Worm (Caenorhabditis elegans) whole organism, L2 larva: Measurements from ENCODE around the gene flp-12.
"Not testable (repeated sequence)": the region's sequence is repeated elsewhere in the genome, so short reads cannot be mapped to it uniquely, and the experiment has no call there.

Experiments
- C34F6.9 ChIP-seq: fragments of 150-350 bp; optimal IDR thresholded peaks from 2 replicates; lab custom pipeline; 2014; ENCODE audit warnings: missing biosample characterization, missing genetic modification characterization
- F13H6.1 ChIP-seq: sonication (generic microtip); optimal IDR thresholded peaks from 2 replicates; lab custom pipeline; 2016; ENCODE audit warnings: missing genetic modification characterization, missing compliant biosample characterization
- R02D3.7 ChIP-seq: fragments of 150-350 bp; optimal IDR thresholded peaks from 2 replicates; lab custom pipeline; 2014; ENCODE audit warnings: missing biosample characterization, missing genetic modification characterization
- Y55F3AM.14 ChIP-seq: fragments of 200-800 bp; sonication (Bioruptor generic); optimal IDR thresholded peaks from 2 replicates; lab custom pipeline; 2018; ENCODE audit warnings: mild to moderate bottlenecking, missing genetic modification characterization, missing compliant biosample characterization
- ZK546.5 ChIP-seq: sonication (generic microtip); optimal IDR thresholded peaks from 2 replicates; lab custom pipeline; 2017; ENCODE audit warnings: missing biosample characterization, missing genetic modification characterization
- alr-1 ChIP-seq: fragments of 150-350 bp; optimal IDR thresholded peaks from 2 replicates; lab custom pipeline; 2014; ENCODE audit warnings: missing biosample characterization, missing genetic modification characterization
- ama-1 ChIP-seq: fragments of 150-350 bp; optimal IDR thresholded peaks from 2 replicates; lab custom pipeline; 2018; ENCODE audit warnings: inconsistent platforms
- blmp-1 ChIP-seq: sonication (generic microtip); optimal IDR thresholded peaks from 2 replicates; lab custom pipeline; 2017; ENCODE audit warnings: missing genetic modification characterization, mild to moderate bottlenecking, missing compliant biosample characterization, antibody characterized with exemption, moderate library complexity; ENCODE audit not compliant: insufficient read depth
- ceh-16 ChIP-seq: fragments of 150-350 bp; optimal IDR thresholded peaks from 2 replicates; lab custom pipeline; 2014; ENCODE audit warnings: missing biosample characterization, missing genetic modification characterization
- crh-2 ChIP-seq: sonication (generic microtip); optimal IDR thresholded peaks from 2 replicates; lab custom pipeline; 2017; ENCODE audit warnings: missing biosample characterization, missing genetic modification characterization
- egl-27 ChIP-seq: sonication (generic microtip); optimal IDR thresholded peaks from 3 replicates; lab custom pipeline; 2017; ENCODE audit warnings: missing biosample characterization, missing genetic modification reagents, missing genetic modification characterization
- elt-3 ChIP-seq: sonication (generic microtip); optimal IDR thresholded peaks from 2 replicates; lab custom pipeline; 2017; ENCODE audit warnings: missing biosample characterization, missing genetic modification characterization
- fos-1 ChIP-seq: fragments of 150-350 bp; optimal IDR thresholded peaks from 2 replicates; lab custom pipeline; 2014; ENCODE audit warnings: missing biosample characterization, missing genetic modification characterization
- gmeb-1 ChIP-seq: fragments of 150-350 bp; optimal IDR thresholded peaks from 2 replicates; lab custom pipeline; 2014; ENCODE audit warnings: missing biosample characterization, missing genetic modification characterization
- lin-11 ChIP-seq: fragments of 150-350 bp; sonication (generic microtip); optimal IDR thresholded peaks from 2 replicates; lab custom pipeline; 2014; ENCODE audit warnings: missing biosample characterization, missing genetic modification characterization, inconsistent platforms, mixed read lengths
- mab-5 ChIP-seq: fragments of 150-350 bp; optimal IDR thresholded peaks from 2 replicates; lab custom pipeline; 2014; ENCODE audit warnings: missing biosample characterization, missing genetic modification characterization
- nhr-10 ChIP-seq: sonication (generic microtip); optimal IDR thresholded peaks from 2 replicates; lab custom pipeline; 2017; ENCODE audit warnings: missing biosample characterization, missing genetic modification characterization
- nhr-129 ChIP-seq: fragments of 150-350 bp; optimal IDR thresholded peaks from 2 replicates; lab custom pipeline; 2014; ENCODE audit warnings: missing biosample characterization, missing genetic modification characterization
- nhr-21 ChIP-seq: fragments of 150-350 bp; optimal IDR thresholded peaks from 2 replicates; lab custom pipeline; 2014; ENCODE audit warnings: missing biosample characterization, missing genetic modification characterization
- nhr-23 ChIP-seq: fragments of 150-350 bp; optimal IDR thresholded peaks from 2 replicates; lab custom pipeline; 2014; ENCODE audit warnings: missing biosample characterization, missing genetic modification reagents, missing genetic modification characterization
- nhr-237 ChIP-seq: fragments of 150-350 bp; optimal IDR thresholded peaks from 2 replicates; lab custom pipeline; 2014; ENCODE audit warnings: missing biosample characterization, missing genetic modification characterization
- nhr-25 ChIP-seq: fragments of 150-350 bp; sonication (generic microtip); optimal IDR thresholded peaks from 3 replicates; lab custom pipeline; 2014; ENCODE audit warnings: missing biosample characterization, missing genetic modification characterization
- nhr-77 ChIP-seq: fragments of 150-350 bp; optimal IDR thresholded peaks from 2 replicates; lab custom pipeline; 2014; ENCODE audit warnings: missing biosample characterization, missing genetic modification characterization
- peb-1 ChIP-seq: fragments of 150-350 bp; optimal IDR thresholded peaks from 2 replicates; lab custom pipeline; 2014; ENCODE audit warnings: missing biosample characterization, missing genetic modification characterization
- sem-4 ChIP-seq: fragments of 150-350 bp; optimal IDR thresholded peaks from 2 replicates; lab custom pipeline; 2014; ENCODE audit warnings: missing biosample characterization, missing genetic modification reagents, missing genetic modification characterization
- skn-1 ChIP-seq: sonication (generic microtip); optimal IDR thresholded peaks from 2 replicates; lab custom pipeline; 2017; ENCODE audit warnings: missing biosample characterization, missing genetic modification characterization
- sma-3 ChIP-seq: sonication (generic microtip); optimal IDR thresholded peaks from 2 replicates; lab custom pipeline; 2016; ENCODE audit warnings: missing genetic modification reagents, missing genetic modification characterization, missing compliant biosample characterization
- sma-9 ChIP-seq, 2 experiments: fragments of 150-350 bp in 1 of 2; sonication (generic microtip) in 1 of 2; optimal IDR thresholded peaks; 2 replicates each; lab custom pipeline; 2014 to 2016; ENCODE audit warnings: missing genetic modification characterization in 2 of 2, mild to moderate bottlenecking in 1 of 2, missing biosample characterization in 1 of 2, missing compliant biosample characterization in 1 of 2, missing genetic modification reagents in 1 of 2, moderate library complexity in 1 of 2
- snpc-4 ChIP-seq: fragments of 150-350 bp; optimal IDR thresholded peaks from 2 replicates; lab custom pipeline; 2014; ENCODE audit warnings: missing biosample characterization, missing genetic modification characterization
- unc-39 ChIP-seq: fragments of 150-350 bp; optimal IDR thresholded peaks from 2 replicates; lab custom pipeline; 2014; ENCODE audit warnings: missing biosample characterization, missing genetic modification characterization
- unc-55 ChIP-seq: fragments of 150-350 bp; sonication (generic microtip); optimal IDR thresholded peaks from 3 replicates; lab custom pipeline; 2014; ENCODE audit warnings: missing biosample characterization, missing genetic modification reagents, missing genetic modification characterization
- zag-1 ChIP-seq: fragments of 150-350 bp; optimal IDR thresholded peaks from 2 replicates; lab custom pipeline; 2014; ENCODE audit warnings: missing biosample characterization, missing genetic modification characterization
- ztf-1 ChIP-seq: fragments of 200-800 bp; sonication (Bioruptor generic); conservative IDR thresholded peaks from 2 replicates; pipeline ENCODE4 v1.3.6; 2022; ENCODE audit warnings: missing genetic modification characterization, missing compliant biosample characterization
- ztf-4 ChIP-seq: fragments of 150-350 bp; optimal IDR thresholded peaks from 2 replicates; lab custom pipeline; 2014; ENCODE audit warnings: missing biosample characterization, missing genetic modification characterization

flp-12 gene

DNA sequence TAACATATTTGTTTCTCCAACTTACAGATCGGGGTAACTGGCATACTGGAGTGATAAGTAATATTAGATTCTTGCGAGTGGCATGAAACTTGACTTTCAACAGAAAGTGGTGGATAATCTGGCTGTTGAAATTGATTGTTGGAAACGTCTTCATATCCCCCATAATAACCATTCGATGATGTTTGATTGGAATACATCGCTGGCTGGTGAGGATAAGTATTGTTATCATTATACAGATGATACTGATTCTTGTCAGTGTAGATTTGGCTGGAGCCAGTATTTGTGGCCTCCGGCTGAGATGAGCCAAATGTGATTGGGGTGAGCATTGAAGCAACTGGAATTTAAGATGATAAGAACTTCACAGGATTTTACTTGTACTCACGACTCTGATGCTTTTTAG is 22.9 kb upstream of the flp-12 start:
- no peak for TF ChIP-seq fos-1 (tag; lab: Kevin White, UChicago)
- no peak for TF ChIP-seq ztf-1 (GFP tag; lab: Robert Waterston, UW)
- no peak for TF ChIP-seq nhr-21 (tag; lab: Kevin White, UChicago)
- no peak for TF ChIP-seq C34F6.9
- TF ChIP-seq snpc-4 (tag; lab: Kevin White, UChicago) = no peak
- TF ChIP-seq crh-2 = no peak
- no peak for TF ChIP-seq F13H6.1
- TF ChIP-seq ceh-16 (tag; lab: Kevin White, UChicago) = no peak
- TF ChIP-seq mab-5 (tag; lab: Kevin White, UChicago) = no peak
- TF ChIP-seq R02D3.7 (tag; lab: Kevin White, UChicago) = no peak
- no peak for TF ChIP-seq nhr-129 (tag; lab: Kevin White, UChicago)
- TF ChIP-seq egl-27 (tag; lab: Kevin White, UChicago) = no peak
- TF ChIP-seq ama-1 (lab: Kevin White, UChicago) = no peak
- TF ChIP-seq unc-39 (tag; lab: Kevin White, UChicago) = no peak
- no peak for TF ChIP-seq nhr-237 (tag; lab: Kevin White, UChicago)
- TF ChIP-seq nhr-77 (tag; lab: Kevin White, UChicago) = no peak
- no peak for TF ChIP-seq lin-11 (tag; lab: Kevin White, UChicago)
- TF ChIP-seq sem-4 (tag; lab: Kevin White, UChicago) = no peak
- no peak for TF ChIP-seq alr-1 (tag; lab: Kevin White, UChicago)
- no peak for TF ChIP-seq elt-3 (tag; lab: Kevin White, UChicago)

DNA sequence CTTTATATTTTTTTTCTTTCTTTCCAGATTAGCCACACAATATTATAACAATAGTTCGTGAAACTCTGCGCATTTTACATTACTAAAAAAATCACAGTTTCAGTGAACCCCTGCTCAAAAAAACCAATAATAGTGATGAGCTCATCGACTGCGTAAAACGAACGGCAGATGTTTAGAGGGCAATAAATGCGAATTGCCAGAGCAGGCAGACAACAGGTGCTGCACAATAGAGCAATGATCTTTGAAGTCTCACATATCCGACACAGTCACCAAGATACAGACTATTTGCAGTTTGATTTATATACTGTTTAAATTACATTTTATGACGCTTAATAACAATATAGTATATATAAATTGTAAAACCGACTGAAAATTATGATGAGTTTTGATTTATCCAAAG is 17.5 kb upstream of the flp-12 start:
- TF ChIP-seq ceh-16 (tag; lab: Kevin White, UChicago) (no peak), peb-1 (tag; lab: Kevin White, UChicago) (no peak), unc-55 (GFP tag; lab: Kevin White, UChicago) (no peak), sma-9 (GFP tag; optimal IDR thresholded peaks at IDR 0.05; lab: Kevin White, UChicago) (no peak), sma-9 (tag; optimal IDR thresholded peaks at IDR 0.05; lab: Kevin White, UChicago) (no peak), mab-5 (tag; lab: Kevin White, UChicago) (no peak), nhr-25 (tag; lab: Kevin White, UChicago) (no peak), ZK546.5 (no peak), nhr-10 (tag; lab: Kevin White, UChicago) (no peak), sma-3 (GFP tag; lab: Kevin White, UChicago) (no peak), elt-3 (tag; lab: Kevin White, UChicago) (no peak), sem-4 (tag; lab: Kevin White, UChicago) (no peak)

DNA sequence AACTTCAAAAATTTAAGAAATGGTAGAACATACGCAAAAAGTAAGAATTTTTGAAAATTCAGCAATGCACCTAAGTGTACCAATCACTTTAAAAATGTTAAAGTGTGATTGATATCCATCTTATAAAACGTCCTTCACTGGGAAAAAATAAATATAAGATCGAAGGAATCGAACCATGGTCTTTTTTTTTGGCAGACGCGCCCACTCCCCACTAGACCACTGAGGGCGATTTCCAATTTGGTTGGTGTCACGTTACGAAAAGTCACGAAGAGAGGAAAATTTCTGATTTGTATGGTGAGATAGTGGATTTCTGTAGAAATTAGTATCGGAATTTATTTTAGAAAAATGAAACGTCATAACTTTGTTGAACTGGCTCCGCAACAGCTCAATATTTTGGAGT is 15.2 kb upstream of the flp-12 start:
- TF ChIP-seq sma-3 (GFP tag; lab: Kevin White, UChicago) (no peak), gmeb-1 (tag; lab: Kevin White, UChicago) (no peak), peb-1 (tag; lab: Kevin White, UChicago) (no peak), mab-5 (tag; lab: Kevin White, UChicago) (no peak), nhr-77 (tag; lab: Kevin White, UChicago) (no peak), snpc-4 (tag; lab: Kevin White, UChicago) (no peak), zag-1 (tag; lab: Kevin White, UChicago) (no peak), skn-1 (no peak), lin-11 (tag; lab: Kevin White, UChicago) (no peak), nhr-25 (tag; lab: Kevin White, UChicago) (no peak)
- TF ChIP-seq, all 48 proteins: peak for 0

DNA sequence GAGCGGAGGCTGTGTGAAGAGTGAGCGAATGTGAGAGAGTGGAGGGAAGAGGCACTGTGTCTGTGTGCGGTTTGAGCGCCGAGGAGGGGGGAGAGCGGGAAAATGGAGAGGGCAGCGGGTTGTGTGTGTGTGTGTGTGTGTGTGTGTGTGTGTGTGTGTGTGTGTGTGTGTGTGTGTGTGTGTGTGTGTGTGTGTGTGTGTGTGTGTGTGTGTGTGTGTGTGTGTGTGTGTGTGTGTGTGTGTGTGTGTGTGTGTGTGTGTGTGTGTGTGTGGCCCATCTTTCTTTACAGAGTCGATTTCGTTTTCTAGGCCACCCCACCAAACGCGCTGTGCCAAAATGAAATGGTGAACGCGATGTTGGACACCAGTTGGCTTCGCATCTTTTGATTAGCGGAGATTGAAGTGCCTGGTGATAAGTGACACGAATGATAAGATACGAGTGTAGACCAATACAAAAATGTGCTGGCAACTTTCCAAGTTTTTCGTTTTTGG is 14.3 kb upstream of the flp-12 start:
- TF ChIP-seq ceh-16 (tag; lab: Kevin White, UChicago) (peak; percentile 66), F13H6.1 (peak; percentile 96), nhr-25 (tag; lab: Kevin White, UChicago) (peak; percentile 58), nhr-23 (tag; lab: Kevin White, UChicago) (peak; percentile 18), sma-9 (GFP tag; optimal IDR thresholded peaks at IDR 0.05; lab: Kevin White, UChicago) (peak; percentile 69), Y55F3AM.14 (GFP tag; lab: Kevin White, UChicago) (peak; percentile 96), crh-2 (peak; percentile 69), nhr-21 (tag; lab: Kevin White, UChicago) (peak; percentile 44), fos-1 (tag; lab: Kevin White, UChicago) (peak; percentile 35), C34F6.9 (peak; percentile 2), unc-55 (GFP tag; lab: Kevin White, UChicago) (peak; percentile 45), blmp-1 (peak; percentile 78), mab-5 (tag; lab: Kevin White, UChicago) (peak; percentile 89), nhr-129 (tag; lab: Kevin White, UChicago) (peak; percentile 20), ztf-4 (tag; lab: Kevin White, UChicago) (peak; percentile 3)
- not testable (repeated sequence) for TF ChIP-seq sma-9 (tag; optimal IDR thresholded peaks at IDR 0.05; lab: Kevin White, UChicago)
